Worm (Caenorhabditis elegans): ENCODE data around the gene jmjd-1.1.

DNA sequence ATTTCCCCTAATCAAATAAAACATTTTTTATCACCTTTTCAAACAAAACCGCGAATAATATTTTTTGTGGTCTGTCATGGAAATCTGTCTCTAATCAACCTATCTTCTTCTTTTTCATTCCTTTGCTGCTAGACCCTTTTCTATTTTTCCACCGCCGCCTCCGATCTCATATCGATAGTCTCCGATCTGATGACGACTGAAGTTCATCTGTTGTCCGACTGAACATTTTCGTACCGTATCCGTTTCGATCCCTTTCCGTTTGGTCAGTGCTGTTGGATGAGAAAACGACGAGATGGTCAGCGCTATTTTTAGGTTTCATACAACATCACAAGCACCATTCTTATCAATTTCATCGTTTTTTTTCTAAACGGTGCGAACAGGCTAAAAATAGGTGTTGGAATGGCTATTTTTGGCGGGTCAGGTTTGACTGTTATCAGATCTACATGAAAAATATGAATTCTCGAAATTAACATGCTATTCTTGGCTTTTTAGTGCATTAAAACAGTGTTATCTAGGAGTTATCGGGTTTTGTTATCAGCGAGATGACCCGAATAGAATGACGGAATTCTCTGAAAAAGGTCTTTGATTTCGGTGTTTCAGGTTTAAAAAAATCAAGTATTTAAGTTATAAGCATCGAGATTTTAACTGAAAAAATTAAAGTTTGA, 30.3 kb downstream of the jmjd-1.1 start:
- TF ChIP-seq ama-1 (optimal IDR thresholded peaks at IDR 0.05) (no peak), hnd-1 (tag; optimal IDR thresholded peaks at IDR 0.05) (no peak), scrt-1 (GFP tag; IDR thresholded peaks at IDR 0.05) (no peak), ceh-13 (GFP tag; optimal IDR thresholded peaks at IDR 0.05) (no peak), tra-4 (tag; optimal IDR thresholded peaks at IDR 0.05) (no peak), pes-1 (GFP tag; IDR thresholded peaks at IDR 0.05) (no peak), tbx-11 (GFP tag; IDR thresholded peaks at IDR 0.05) (no peak), B0310.2 (tag; optimal IDR thresholded peaks at IDR 0.05) (no peak)
